Worm (Caenorhabditis elegans) whole organism, L1 larva: Measurements from ENCODE around the gene grd-3.

Experiments
- Y116A8C.19 ChIP-seq: sonication (generic microtip); optimal IDR thresholded peaks from 2 replicates; lab custom pipeline; 2016; ENCODE audit warnings: missing compliant biosample characterization, missing genetic modification characterization, borderline replicate concordance
- egl-13 ChIP-seq: sonication (generic microtip); optimal IDR thresholded peaks from 2 replicates; lab custom pipeline; 2016; ENCODE audit warnings: missing genotype, missing genetic modification reagents, missing genetic modification characterization, missing compliant biosample characterization
- fos-1 ChIP-seq: fragments of 150-350 bp; optimal IDR thresholded peaks from 2 replicates; lab custom pipeline; 2014; ENCODE audit warnings: missing biosample characterization, missing genetic modification characterization
- lin-39 ChIP-seq: fragments of 150-350 bp; optimal IDR thresholded peaks from 2 replicates; lab custom pipeline; 2014; ENCODE audit warnings: missing biosample characterization, missing genetic modification reagents, missing genetic modification characterization
- snpc-4 ChIP-seq: fragments of 150-350 bp; optimal IDR thresholded peaks from 2 replicates; lab custom pipeline; 2014; ENCODE audit warnings: missing biosample characterization, missing genetic modification characterization

ce11 chrIV:3478911-3479385 is 39.5 kb downstream of the grd-3 start, which contains the start of the genes srz-70 and C09G12.5:
- TF ChIP-seq lin-39: no peak
- no peak for TF ChIP-seq Y116A8C.19
- no peak for TF ChIP-seq fos-1 (tag; lab: Kevin White, UChicago)
- TF ChIP-seq snpc-4 (tag; lab: Kevin White, UChicago): no peak
- TF ChIP-seq egl-13 (tag; lab: Kevin White, UChicago): no peak
